Worm (Caenorhabditis elegans) whole organism, L1 larva: ENCODE results near the gene F58B4.6.

Experiments used
- ama-1 ChIP-seq: fragments of 150-350 bp; optimal IDR thresholded peaks from 2 replicates; lab custom pipeline; 2014
- elt-2 ChIP-seq: sonication (generic microtip); optimal IDR thresholded peaks from 2 replicates; lab custom pipeline; 2016; ENCODE audit warnings: missing genetic modification characterization, mild to moderate bottlenecking, inconsistent platforms, missing compliant biosample characterization, missing genetic modification reagents
- hpl-2 ChIP-seq: fragments of 150-350 bp; optimal IDR thresholded peaks from 2 replicates; lab custom pipeline; 2014; ENCODE audit warnings: missing biosample characterization, missing genetic modification reagents, missing genetic modification characterization
- lin-15B ChIP-seq: fragments of 150-350 bp; sonication (generic microtip); optimal IDR thresholded peaks from 3 replicates; lab custom pipeline; 2014; ENCODE audit warnings: missing biosample characterization, missing genetic modification characterization
- lin-35 ChIP-seq, 2 experiments: fragments of 150-350 bp; optimal IDR thresholded peaks; 2 replicates each; lab custom pipeline; 2014; ENCODE audit warnings: missing biosample characterization in 2 of 2, missing genetic modification characterization in 2 of 2, missing genetic modification reagents in 2 of 2
- lir-3 ChIP-seq: sonication (generic microtip); optimal IDR thresholded peaks from 2 replicates; lab custom pipeline; 2016; ENCODE audit warnings: mild to moderate bottlenecking, missing genetic modification characterization, moderate library complexity, missing compliant biosample characterization; ENCODE audit not compliant: poor library complexity
- lsy-2 ChIP-seq, 2 experiments: fragments of 150-350 bp; optimal IDR thresholded peaks; 2 replicates each; lab custom pipeline; 2014; ENCODE audit warnings: missing biosample characterization in 2 of 2, missing genetic modification characterization in 2 of 2
- nhr-11 ChIP-seq: fragments of 150-350 bp; optimal IDR thresholded peaks from 2 replicates; lab custom pipeline; 2014; ENCODE audit warnings: missing biosample characterization, missing genetic modification characterization
- nhr-84 ChIP-seq: sonication (generic microtip); optimal IDR thresholded peaks from 2 replicates; lab custom pipeline; 2017; ENCODE audit warnings: missing biosample characterization, missing genetic modification characterization
- unc-62 ChIP-seq: fragments of 150-350 bp; optimal IDR thresholded peaks from 2 replicates; lab custom pipeline; 2014; ENCODE audit warnings: missing biosample characterization, missing genetic modification reagents, missing genetic modification characterization
- unc-86 ChIP-seq: sonication (generic microtip); optimal IDR thresholded peaks from 2 replicates; lab custom pipeline; 2016; ENCODE audit warnings: missing genetic modification characterization, missing compliant biosample characterization
- zip-4 ChIP-seq: fragments of 200-800 bp; sonication (Bioruptor generic); optimal IDR thresholded peaks from 2 replicates; lab custom pipeline; 2018; ENCODE audit warnings: mild to moderate bottlenecking, missing genetic modification characterization, moderate library complexity, missing compliant biosample characterization

- TF ChIP-seq unc-86 (tag; lab: Kevin White, UChicago) (no peak), zip-4 (GFP tag; lab: Kevin White, UChicago) (no peak), ama-1 (lab: Kevin White, UChicago) (no peak), hpl-2 (GFP tag; lab: Kevin White, UChicago) (no peak), nhr-84 (no peak), nhr-11 (tag; lab: Kevin White, UChicago) (no peak), lsy-2 (tag; optimal IDR thresholded peaks at IDR 0.05; lab: Kevin White, UChicago) (no peak), elt-2 (tag; lab: Kevin White, UChicago) (no peak), lir-3 (no peak), lin-15B (tag; lab: Kevin White, UChicago) (no peak), lin-35 (GFP tag; optimal IDR thresholded peaks at IDR 0.05; lab: Kevin White, UChicago) (no peak), unc-62 (no peak)
Measured at ce11 chrV:10954334-10954733, 29.5 kb downstream of the F58B4.6 start, which contains the start of gene clec-221.
